Fruit fly (Drosophila melanogaster) whole organism, embryonic: ENCODE measurements around the gene CG32984.

ENCODE experiments used
- Aef1 ChIP-seq: fragments of 200-800 bp; sonication (Bioruptor generic); IDR thresholded peaks from 3 replicates; pipeline ENCODE4 v1.3.6; 2022; ENCODE audit warnings: missing biosample characterization, missing genetic modification characterization
- CG1024 ChIP-seq: fragments of 200-800 bp; sonication (Bioruptor generic); IDR thresholded peaks from 2 replicates; pipeline ENCODE4 v1.3.6; 2022; ENCODE audit warnings: missing biosample characterization, missing genetic modification characterization
- CG10462 ChIP-seq: fragments of 200-800 bp; sonication (Bioruptor generic); optimal IDR thresholded peaks from 2 replicates; lab custom pipeline; 2016; ENCODE audit warnings: missing biosample characterization, missing genetic modification characterization
- CG12104 ChIP-seq: fragments of 200-800 bp; sonication (Bioruptor generic); optimal IDR thresholded peaks from 3 replicates; lab custom pipeline; 2016; ENCODE audit warnings: missing biosample characterization, missing genetic modification characterization
- CG12299 ChIP-seq: fragments of 200-800 bp; sonication (Bioruptor generic); optimal IDR thresholded peaks from 2 replicates; lab custom pipeline; 2018; ENCODE audit warnings: missing biosample characterization, mild to moderate bottlenecking, missing genetic modification characterization
- CG12659 ChIP-seq: fragments of 200-800 bp; sonication (Bioruptor generic); optimal IDR thresholded peaks from 3 replicates; lab custom pipeline; 2017; ENCODE audit warnings: mild to moderate bottlenecking, missing biosample characterization, missing genetic modification reagents, missing genetic modification characterization
- CG13123 ChIP-seq: fragments of 200-800 bp; sonication (Bioruptor generic); optimal IDR thresholded peaks from 2 replicates; lab custom pipeline; 2016; ENCODE audit warnings: missing biosample characterization, missing genetic modification characterization
- CG13624 ChIP-seq: fragments of 200-800 bp; sonication (Bioruptor generic); optimal IDR thresholded peaks from 2 replicates; lab custom pipeline; 2016; ENCODE audit warnings: missing biosample characterization, missing genetic modification characterization
- CG14667 ChIP-seq: fragments of 200-800 bp; sonication (Bioruptor generic); IDR thresholded peaks from 2 replicates; pipeline ENCODE4 v1.3.6; 2022; ENCODE audit warnings: missing biosample characterization, missing genetic modification characterization
- CG15696 ChIP-seq: fragments of 200-800 bp; sonication (Bioruptor generic); optimal IDR thresholded peaks from 2 replicates; lab custom pipeline; 2019; ENCODE audit warnings: missing biosample characterization, mild to moderate bottlenecking, missing genetic modification characterization, moderate library complexity
- CG31224 ChIP-seq: fragments of 200-800 bp; sonication (Bioruptor generic); IDR thresholded peaks from 2 replicates; pipeline ENCODE4 v1.3.6; 2022; ENCODE audit warnings: missing biosample characterization, missing genetic modification characterization
- CG31388 ChIP-seq: fragments of 200-800 bp; sonication (Bioruptor generic); optimal IDR thresholded peaks from 2 replicates; lab custom pipeline; 2016; ENCODE audit warnings: missing biosample characterization, missing genetic modification characterization
- CG32532 ChIP-seq: fragments of 200-800 bp; sonication (Bioruptor generic); IDR thresholded peaks from 2 replicates; pipeline ENCODE4 v1.3.6; 2022; ENCODE audit warnings: missing biosample characterization, missing genetic modification characterization
- CG32767 ChIP-seq: fragments of 200-800 bp; sonication (Bioruptor generic); IDR thresholded peaks from 2 replicates; pipeline ENCODE4 v1.3.6; 2022; ENCODE audit warnings: missing biosample characterization, missing genetic modification characterization
- CG33213 ChIP-seq: fragments of 200-800 bp; sonication (Bioruptor generic); optimal IDR thresholded peaks from 3 replicates; lab custom pipeline; 2016; ENCODE audit warnings: missing biosample characterization, missing genetic modification characterization
- CG4617 ChIP-seq: fragments of 200-800 bp; sonication (Bioruptor generic); optimal IDR thresholded peaks from 3 replicates; lab custom pipeline; 2016; ENCODE audit warnings: missing biosample characterization, missing genetic modification characterization, borderline replicate concordance
- CG7839 ChIP-seq: fragments of 200-800 bp; sonication (Bioruptor generic); optimal IDR thresholded peaks from 3 replicates; lab custom pipeline; 2018; ENCODE audit warnings: missing biosample characterization, mild to moderate bottlenecking, missing genetic modification characterization, moderate library complexity
- CG9727 ChIP-seq: fragments of 200-800 bp; sonication (Bioruptor generic); optimal IDR thresholded peaks from 3 replicates; lab custom pipeline; 2017; ENCODE audit warnings: missing biosample characterization, mild to moderate bottlenecking, missing genetic modification characterization
- Camta ChIP-seq: fragments of 200-800 bp; sonication (Bioruptor generic); optimal IDR thresholded peaks from 2 replicates; lab custom pipeline; 2016; ENCODE audit warnings: missing biosample characterization, missing genetic modification characterization
- CrebB ChIP-seq: fragments of 200-800 bp; sonication (Bioruptor generic); optimal IDR thresholded peaks from 3 replicates; lab custom pipeline; 2018; ENCODE audit warnings: missing biosample characterization, mild to moderate bottlenecking, missing genetic modification characterization
- D ChIP-seq, 2 experiments: fragments of 200-800 bp in 1 of 2; fragments of >200 bp in 1 of 2; sonication (Bioruptor generic) in 1 of 2; optimal IDR thresholded peaks; 2 replicates in 1 of 2; 3 replicates in 1 of 2; lab custom pipeline; 2017; ENCODE audit warnings: mild to moderate bottlenecking in 1 of 2, missing biosample characterization in 1 of 2, missing genetic modification characterization in 1 of 2, missing genetic modification reagents in 1 of 2
- Dip2 ChIP-seq: fragments of 200-800 bp; sonication (Bioruptor generic); IDR thresholded peaks from 2 replicates; pipeline ENCODE4 v1.3.6; 2022; ENCODE audit warnings: missing biosample characterization, missing genetic modification characterization
- Fer1 ChIP-seq: fragments of 200-800 bp; sonication (Bioruptor generic); optimal IDR thresholded peaks from 2 replicates; lab custom pipeline; 2017; ENCODE audit warnings: missing biosample characterization, mild to moderate bottlenecking, missing genetic modification characterization
- GATAe ChIP-seq: fragments of 200-800 bp; sonication (Bioruptor generic); conservative IDR thresholded peaks from 2 replicates; pipeline ENCODE4 v1.3.6; 2022; ENCODE audit warnings: missing biosample characterization, missing genetic modification characterization
- Mad ChIP-seq: fragments of 200-800 bp; sonication (Bioruptor generic); optimal IDR thresholded peaks from 2 replicates; lab custom pipeline; 2016; ENCODE audit warnings: missing biosample characterization, missing genetic modification characterization
- Nf-YC ChIP-seq: fragments of 200-800 bp; optimal IDR thresholded peaks from 3 replicates; lab custom pipeline; 2019; ENCODE audit warnings: missing biosample characterization, mild to moderate bottlenecking, missing genetic modification characterization, moderate library complexity
- Oli ChIP-seq: fragments of 200-800 bp; sonication (Bioruptor generic); optimal IDR thresholded peaks from 2 replicates; lab custom pipeline; 2018; ENCODE audit warnings: missing biosample characterization, mild to moderate bottlenecking, missing genetic modification characterization, moderate library complexity
- Spps ChIP-seq: fragments of 200-800 bp; sonication (Bioruptor generic); optimal IDR thresholded peaks from 2 replicates; lab custom pipeline; 2018; ENCODE audit warnings: missing biosample characterization, mild to moderate bottlenecking, missing genetic modification characterization
- Ssrp ChIP-seq: fragments of 200-800 bp; sonication (Bioruptor generic); optimal IDR thresholded peaks from 2 replicates; lab custom pipeline; 2018; ENCODE audit warnings: missing biosample characterization, mild to moderate bottlenecking, missing genetic modification characterization, moderate library complexity
- ab ChIP-seq: fragments of 200-800 bp; sonication (Bioruptor generic); optimal IDR thresholded peaks from 2 replicates; lab custom pipeline; 2016; ENCODE audit warnings: missing biosample characterization, missing genetic modification characterization
- cad ChIP-seq: fragments of >200 bp; optimal IDR thresholded peaks from 2 replicates; lab custom pipeline; 2017; ENCODE audit warnings: missing biosample characterization, missing genetic modification characterization
- emc ChIP-seq: fragments of 200-800 bp; sonication (Bioruptor generic); optimal IDR thresholded peaks from 2 replicates; lab custom pipeline; 2016; ENCODE audit warnings: missing biosample characterization, missing genetic modification characterization
- ems ChIP-seq: fragments of 200-800 bp; sonication (Bioruptor generic); optimal IDR thresholded peaks from 3 replicates; lab custom pipeline; 2016; ENCODE audit warnings: missing biosample characterization, missing genetic modification characterization
- eyg ChIP-seq: fragments of 200-800 bp; sonication (Bioruptor generic); optimal IDR thresholded peaks from 3 replicates; lab custom pipeline; 2016; ENCODE audit warnings: missing biosample characterization, missing genetic modification characterization
- fru ChIP-seq: fragments of >200 bp; optimal IDR thresholded peaks from 2 replicates; lab custom pipeline; 2017
- gem ChIP-seq: fragments of 200-800 bp; sonication (Bioruptor generic); optimal IDR thresholded peaks from 2 replicates; lab custom pipeline; 2019; ENCODE audit warnings: missing biosample characterization, mild to moderate bottlenecking, missing genetic modification characterization, moderate library complexity
- hb ChIP-seq: fragments of 200-800 bp; sonication (Bioruptor generic); IDR thresholded peaks from 3 replicates; pipeline ENCODE4 v1.3.6; 2022; ENCODE audit warnings: missing biosample characterization, missing genetic modification characterization; ENCODE audit not compliant: partially characterized antibody
- kah ChIP-seq: fragments of 200-800 bp; sonication (Bioruptor generic); optimal IDR thresholded peaks from 2 replicates; lab custom pipeline; 2018; ENCODE audit warnings: missing biosample characterization, mild to moderate bottlenecking, missing genetic modification characterization
- knrl ChIP-seq: fragments of 200-800 bp; sonication (Bioruptor generic); IDR thresholded peaks from 3 replicates; pipeline ENCODE4 v1.3.6; 2022; ENCODE audit warnings: missing biosample characterization, missing genetic modification characterization; ENCODE audit not compliant: partially characterized antibody
- mld ChIP-seq: fragments of 200-800 bp; sonication (Bioruptor generic); IDR thresholded peaks from 3 replicates; pipeline ENCODE4 v1.3.6; 2022; ENCODE audit warnings: missing biosample characterization, missing genetic modification characterization; ENCODE audit not compliant: partially characterized antibody
- nerfin-1 ChIP-seq: fragments of 200-800 bp; sonication (Bioruptor generic); optimal IDR thresholded peaks from 3 replicates; lab custom pipeline; 2019; ENCODE audit warnings: missing biosample characterization, mild to moderate bottlenecking, missing genetic modification characterization, moderate library complexity
- p53 ChIP-seq: fragments of 200-800 bp; sonication (Bioruptor generic); optimal IDR thresholded peaks from 2 replicates; lab custom pipeline; 2016; ENCODE audit warnings: missing biosample characterization, missing genetic modification characterization
- phol ChIP-seq: fragments of 200-800 bp; sonication (Bioruptor generic); optimal IDR thresholded peaks from 3 replicates; lab custom pipeline; 2018; ENCODE audit warnings: missing biosample characterization, mild to moderate bottlenecking, missing genetic modification characterization, moderate library complexity
- ro ChIP-seq: fragments of 200-800 bp; sonication (Bioruptor generic); IDR thresholded peaks from 2 replicates; pipeline ENCODE4 v1.3.6; 2022; ENCODE audit warnings: missing biosample characterization, missing genetic modification characterization
- row ChIP-seq: fragments of 200-800 bp; sonication (Bioruptor generic); IDR thresholded peaks from 3 replicates; pipeline ENCODE4 v1.3.6; 2022; ENCODE audit warnings: missing biosample characterization, missing genetic modification characterization
- schlank ChIP-seq: fragments of 200-800 bp; sonication (Bioruptor generic); optimal IDR thresholded peaks from 2 replicates; lab custom pipeline; 2018; ENCODE audit warnings: missing biosample characterization, mild to moderate bottlenecking, missing genetic modification characterization
- scrt ChIP-seq: fragments of 200-800 bp; sonication (Bioruptor generic); optimal IDR thresholded peaks from 2 replicates; lab custom pipeline; 2018; ENCODE audit warnings: missing biosample characterization, mild to moderate bottlenecking, missing genetic modification characterization, moderate library complexity
- tna ChIP-seq: fragments of 200-800 bp; sonication (Bioruptor generic); IDR thresholded peaks from 2 replicates; pipeline ENCODE4 v1.3.6; 2022; ENCODE audit warnings: missing biosample characterization, missing genetic modification characterization; ENCODE audit not compliant: partially characterized antibody
- tx ChIP-seq: fragments of 200-800 bp; sonication (Bioruptor generic); optimal IDR thresholded peaks from 2 replicates; lab custom pipeline; 2016; ENCODE audit warnings: missing biosample characterization, missing genetic modification characterization

CG32984 gene

DNA sequence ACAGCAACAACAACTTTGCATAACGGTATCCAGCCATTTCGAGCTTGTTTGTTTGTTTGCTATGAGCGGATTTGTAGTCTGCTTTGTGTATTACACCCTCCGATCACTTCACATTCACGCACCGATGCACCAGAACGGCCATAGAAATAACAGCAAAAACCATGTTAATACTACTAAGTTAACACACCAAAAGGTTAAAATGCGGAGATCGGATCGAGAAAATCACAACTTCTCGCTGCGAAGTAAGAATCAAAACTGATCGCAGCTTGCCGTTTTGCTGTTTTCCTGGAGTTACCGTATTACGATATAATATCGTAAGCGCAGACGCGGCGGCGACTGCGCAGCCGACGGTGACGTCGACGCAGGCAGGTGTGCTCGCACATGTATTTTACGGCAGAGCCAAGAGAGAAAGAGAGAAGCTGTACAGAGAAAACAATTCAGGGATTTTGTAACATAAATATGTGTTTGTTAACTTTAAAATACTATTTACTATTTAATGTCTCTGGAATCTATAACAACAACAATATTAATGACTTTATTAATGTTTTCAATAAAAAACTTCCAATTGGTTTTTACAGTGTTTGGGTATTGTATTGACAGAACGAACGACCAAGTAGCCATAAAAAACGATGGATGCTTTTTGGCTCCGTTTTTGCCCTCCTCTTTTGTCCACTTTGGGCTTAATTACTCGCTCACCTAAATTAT is 20.0 kb downstream of the CG32984 start, which contains the start of gene CG13101 (continued):
- TF ChIP-seq CG12659 (peak; percentile 94), Nf-YC (tag; lab: Kevin White, UChicago) (peak; percentile 71), ab (GFP tag; lab: Kevin White, UChicago) (no peak), Camta (GFP tag; lab: Kevin White, UChicago) (peak; percentile 86), Dip2 (GFP tag; lab: Robert Waterston, UW) (no peak), ems (GFP tag; lab: Kevin White, UChicago) (peak; percentile 86), kah (GFP tag; lab: Kevin White, UChicago) (peak; percentile 68), CG13624 (GFP tag; lab: Kevin White, UChicago) (peak; percentile 88), CG13123 (GFP tag; lab: Kevin White, UChicago) (peak; percentile 79), gem (tag; lab: Kevin White, UChicago) (peak; percentile 97), CG32532 (GFP tag; lab: Robert Waterston, UW) (peak; percentile 97), CG31388 (GFP tag; lab: Kevin White, UChicago) (peak; percentile 71), eyg (GFP tag; lab: Kevin White, UChicago) (peak; percentile 72), mld (GFP tag; lab: Robert Waterston, UW) (no peak), CG9727 (GFP tag; lab: Kevin White, UChicago) (peak; percentile 95), cad (GFP tag; lab: Kevin White, UChicago) (no peak), tx (GFP tag; lab: Kevin White, UChicago) (peak; percentile 61), scrt (peak; percentile 79), CG15696 (tag; lab: Kevin White, UChicago) (peak; percentile 73), Oli (tag; lab: Kevin White, UChicago) (peak; percentile 92), CG7839 (tag; lab: Kevin White, UChicago) (peak; percentile 95), ro (GFP tag; lab: Robert Waterston, UW) (peak; percentile 87), D (optimal IDR thresholded peaks at IDR 0.05; lab: Kevin White, UChicago) (no peak), D (GFP tag; optimal IDR thresholded peaks at IDR 0.05; lab: Kevin White, UChicago) (peak; percentile 89), CG14667 (GFP tag; lab: Robert Waterston, UW) (peak; percentile 89), tna (GFP tag; lab: Robert Waterston, UW) (no peak), nerfin-1 (tag; lab: Kevin White, UChicago) (peak; percentile 78), phol (tag; lab: Kevin White, UChicago) (peak; percentile 91), CG33213 (GFP tag; lab: Kevin White, UChicago) (peak; percentile 56), Aef1 (GFP tag; lab: Robert Waterston, UW) (peak; percentile 82), CG12299 (tag; lab: Kevin White, UChicago) (peak; percentile 88), knrl (GFP tag; lab: Robert Waterston, UW) (no peak), CG12104 (peak; percentile 84), CG31224 (GFP tag; lab: Robert Waterston, UW) (peak; percentile 90), hb (GFP tag; lab: Robert Waterston, UW) (no peak), CrebB (peak; percentile 91), emc (GFP tag; lab: Kevin White, UChicago) (peak; percentile 70), Spps (tag; lab: Kevin White, UChicago) (peak; percentile 91), fru (lab: Kevin White, UChicago) (no peak), p53 (GFP tag; lab: Kevin White, UChicago) (peak; percentile 5), GATAe (GFP tag; lab: Robert Waterston, UW) (peak; percentile 49; the same call in 1 of the 2 replicates), Fer1 (GFP tag; lab: Kevin White, UChicago) (peak; percentile 94), CG1024 (GFP tag; lab: Robert Waterston, UW) (peak; percentile 82), CG32767 (GFP tag; lab: Robert Waterston, UW) (peak; percentile 89), row (GFP tag; lab: Robert Waterston, UW) (peak; percentile 96), Mad (GFP tag; lab: Kevin White, UChicago) (peak; percentile 78), CG10462 (peak; percentile 85), CG4617 (GFP tag; lab: Kevin White, UChicago) (peak; percentile 61), Ssrp (peak; percentile 87), schlank (peak; percentile 58)
